Worm (Caenorhabditis elegans) whole organism, L1 larva: ENCODE measurements around the gene shc-3.

Experiments used
- aha-1 ChIP-seq: fragments of 150-350 bp; optimal IDR thresholded peaks from 2 replicates; lab custom pipeline; 2014; ENCODE audit warnings: missing biosample characterization, missing genetic modification characterization
- ceh-63 ChIP-seq: fragments of 200-800 bp; sonication (Bioruptor generic); optimal IDR thresholded peaks from 2 replicates; lab custom pipeline; 2018; ENCODE audit warnings: mild to moderate bottlenecking, missing genetic modification characterization, missing compliant biosample characterization
- ceh-82 ChIP-seq, 3 experiments: fragments of 150-350 bp in 1 of 3; sonication (generic microtip) in 2 of 3; optimal IDR thresholded peaks; 2 replicates each; lab custom pipeline; 2014 to 2017; ENCODE audit warnings: missing biosample characterization in 3 of 3, missing genetic modification characterization in 3 of 3
- dpl-1 ChIP-seq, 3 experiments: fragments of 150-350 bp in 2 of 3; sonication (generic microtip) in 1 of 3; optimal IDR thresholded peaks; 2 replicates each; lab custom pipeline; 2014 to 2017; ENCODE audit warnings: missing biosample characterization in 3 of 3, missing genetic modification characterization in 3 of 3, missing genetic modification reagents in 3 of 3
- hlh-4 ChIP-seq: sonication (generic microtip); optimal IDR thresholded peaks from 2 replicates; lab custom pipeline; 2016; ENCODE audit warnings: mild to moderate bottlenecking, missing genetic modification characterization, missing compliant biosample characterization
- lin-35 ChIP-seq, 2 experiments: fragments of 150-350 bp; optimal IDR thresholded peaks; 2 replicates each; lab custom pipeline; 2014; ENCODE audit warnings: missing biosample characterization in 2 of 2, missing genetic modification characterization in 2 of 2, missing genetic modification reagents in 2 of 2
- nhr-12 ChIP-seq: sonication (generic microtip); optimal IDR thresholded peaks from 2 replicates; lab custom pipeline; 2017; ENCODE audit warnings: missing biosample characterization, missing genetic modification characterization
- nhr-76 ChIP-seq: sonication (generic microtip); optimal IDR thresholded peaks from 2 replicates; lab custom pipeline; 2017; ENCODE audit warnings: missing biosample characterization, missing genetic modification characterization
- nhr-90 ChIP-seq: sonication (generic microtip); optimal IDR thresholded peaks from 2 replicates; lab custom pipeline; 2016; ENCODE audit warnings: mild to moderate bottlenecking, missing genetic modification characterization, missing compliant biosample characterization; ENCODE audit not compliant: poor library complexity
- skn-1 ChIP-seq: fragments of 150-350 bp; optimal IDR thresholded peaks from 2 replicates; lab custom pipeline; 2014; ENCODE audit warnings: missing biosample characterization, missing genetic modification characterization
- zag-1 ChIP-seq: fragments of 150-350 bp; optimal IDR thresholded peaks from 2 replicates; lab custom pipeline; 2014; ENCODE audit warnings: missing biosample characterization, missing genetic modification characterization

DNA sequence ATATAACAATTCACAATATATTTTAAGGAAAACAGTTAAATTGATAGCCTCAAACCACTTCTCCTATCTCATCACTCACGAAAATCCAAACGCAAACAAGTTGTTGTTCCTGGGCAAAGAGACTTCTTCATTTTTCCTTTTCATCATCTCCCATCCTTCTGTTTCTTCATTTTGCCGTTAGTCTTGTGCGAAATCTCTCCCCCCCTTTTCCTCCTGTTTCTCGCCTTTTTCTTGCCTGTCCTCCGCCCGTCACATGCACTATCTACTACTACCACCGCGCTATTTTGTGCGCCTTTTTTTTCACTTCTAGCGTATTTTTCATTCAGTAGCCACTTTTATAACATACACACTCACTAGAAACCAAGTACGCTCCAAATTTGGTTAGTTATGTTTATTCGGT is 37.2 kb downstream of the shc-3 start:
- TF ChIP-seq ceh-82 (tag; optimal IDR thresholded peaks at IDR 0.05; lab: Kevin White, UChicago) (peak in 2 of 3 experiments; percentile 17 to 27), dpl-1 (GFP tag; optimal IDR thresholded peaks at IDR 0.05; lab: Kevin White, UChicago) (peak in 1 of 3 experiments; percentile 6), zag-1 (tag; lab: Kevin White, UChicago) (no peak), nhr-76 (no peak), aha-1 (tag; lab: Kevin White, UChicago) (no peak), hlh-4 (tag; lab: Kevin White, UChicago) (no peak), lin-35 (GFP tag; optimal IDR thresholded peaks at IDR 0.05; lab: Kevin White, UChicago) (peak in 1 of 2 experiments; percentile 54), nhr-90 (tag; lab: Kevin White, UChicago) (peak; percentile 20), skn-1 (tag; lab: Kevin White, UChicago) (peak; percentile 25), nhr-12 (tag; lab: Kevin White, UChicago) (no peak), ceh-63 (no peak)
